Fruit fly (Drosophila melanogaster): Measurements from ENCODE around the gene CG6650.

dm6 chr3L:14055815-14056516, 24.7 kb downstream of the CG6650 start:
- no peak for TF ChIP-seq CG12236 (GFP tag; optimal IDR thresholded peaks at IDR 0.05)
- no peak for TF ChIP-seq CG17829 (tag; optimal IDR thresholded peaks at IDR 0.05)

All from whole organism, embryonic.